Worm (Caenorhabditis elegans) whole organism, L1 larva: ENCODE data around the gene C33A11.2.

ENCODE experiments used
- Y116A8C.19 ChIP-seq: sonication (generic microtip); optimal IDR thresholded peaks from 2 replicates; lab custom pipeline; 2016; ENCODE audit warnings: missing compliant biosample characterization, missing genetic modification characterization, borderline replicate concordance
- alr-1 ChIP-seq: fragments of 200-800 bp; sonication (Bioruptor generic); optimal IDR thresholded peaks from 2 replicates; lab custom pipeline; 2018; ENCODE audit warnings: borderline replicate concordance, mild to moderate bottlenecking, missing genetic modification characterization, missing compliant biosample characterization
- blmp-1 ChIP-seq: fragments of 150-350 bp; optimal IDR thresholded peaks from 2 replicates; lab custom pipeline; 2014; ENCODE audit warnings: missing biosample characterization, missing genetic modification characterization
- ceh-63 ChIP-seq: fragments of 200-800 bp; sonication (Bioruptor generic); optimal IDR thresholded peaks from 2 replicates; lab custom pipeline; 2018; ENCODE audit warnings: mild to moderate bottlenecking, missing genetic modification characterization, missing compliant biosample characterization
- ceh-82 ChIP-seq, 3 experiments: fragments of 150-350 bp in 1 of 3; sonication (generic microtip) in 2 of 3; optimal IDR thresholded peaks; 2 replicates each; lab custom pipeline; 2014 to 2017; ENCODE audit warnings: missing biosample characterization in 3 of 3, missing genetic modification characterization in 3 of 3
- ceh-88 ChIP-seq: fragments of 200-800 bp; sonication (Bioruptor generic); IDR thresholded peaks from 2 replicates; pipeline ENCODE4 v1.3.6; 2022; ENCODE audit warnings: missing genetic modification characterization, missing compliant biosample characterization
- ceh-90 ChIP-seq: sonication (generic microtip); optimal IDR thresholded peaks from 2 replicates; lab custom pipeline; 2016; ENCODE audit warnings: missing genetic modification characterization, missing compliant biosample characterization
- dpl-1 ChIP-seq, 3 experiments: fragments of 150-350 bp in 2 of 3; sonication (generic microtip) in 1 of 3; optimal IDR thresholded peaks; 2 replicates each; lab custom pipeline; 2014 to 2017; ENCODE audit warnings: missing biosample characterization in 3 of 3, missing genetic modification characterization in 3 of 3, missing genetic modification reagents in 3 of 3
- efl-1 ChIP-seq, 4 experiments: fragments of 150-350 bp; optimal IDR thresholded peaks in 3 of 4; peaks in 1 of 4; 1 replicate in 1 of 4; 2 replicates in 3 of 4; lab custom pipeline; 2014; ENCODE audit warnings: missing biosample characterization in 2 of 4, missing genetic modification characterization in 2 of 4, missing genetic modification reagents in 2 of 4
- efl-3 ChIP-seq: fragments of 200-800 bp; sonication (Bioruptor generic); optimal IDR thresholded peaks from 2 replicates; lab custom pipeline; 2018; ENCODE audit warnings: mild to moderate bottlenecking, missing genetic modification characterization, missing compliant biosample characterization
- egl-13 ChIP-seq: sonication (generic microtip); optimal IDR thresholded peaks from 2 replicates; lab custom pipeline; 2016; ENCODE audit warnings: missing genotype, missing genetic modification reagents, missing genetic modification characterization, missing compliant biosample characterization
- egl-27 ChIP-seq, 2 experiments: fragments of 150-350 bp in 1 of 2; sonication (generic microtip); optimal IDR thresholded peaks; 3 replicates each; lab custom pipeline; 2017 to 2018; ENCODE audit warnings: missing biosample characterization in 2 of 2, missing genetic modification characterization in 2 of 2, missing genetic modification reagents in 2 of 2
- elt-3 ChIP-seq, 6 experiments: fragments of 150-350 bp in 1 of 6; sonication (generic microtip); optimal IDR thresholded peaks; 2 replicates each; lab custom pipeline; 2017 to 2018; ENCODE audit warnings: missing biosample characterization in 6 of 6, missing genetic modification characterization in 6 of 6, inconsistent platforms in 1 of 6
- fos-1 ChIP-seq: fragments of 150-350 bp; optimal IDR thresholded peaks from 2 replicates; lab custom pipeline; 2014; ENCODE audit warnings: missing biosample characterization, missing genetic modification characterization
- grh-1 ChIP-seq: fragments of 200-800 bp; sonication (Bioruptor generic); IDR thresholded peaks from 2 replicates; pipeline ENCODE4 v1.3.6; 2022; ENCODE audit warnings: missing genetic modification reagents, missing genetic modification characterization, missing compliant biosample characterization
- isw-1 ChIP-seq: fragments of 200-800 bp; sonication (Bioruptor generic); IDR thresholded peaks from 2 replicates; pipeline ENCODE4 v1.3.6; 2022; ENCODE audit warnings: missing genetic modification characterization, missing compliant biosample characterization
- jun-1 ChIP-seq: fragments of 150-350 bp; optimal IDR thresholded peaks from 2 replicates; lab custom pipeline; 2014; ENCODE audit warnings: missing biosample characterization, missing genetic modification reagents, missing genetic modification characterization
- lin-13 ChIP-seq: fragments of 150-350 bp; optimal IDR thresholded peaks from 2 replicates; lab custom pipeline; 2014; ENCODE audit warnings: missing biosample characterization, missing genetic modification reagents, missing genetic modification characterization
- lin-14 ChIP-seq: fragments of 200-800 bp; sonication (Bioruptor generic); optimal IDR thresholded peaks from 2 replicates; lab custom pipeline; 2018; ENCODE audit warnings: mild to moderate bottlenecking, missing genetic modification characterization, moderate library complexity, missing compliant biosample characterization
- lin-35 ChIP-seq, 2 experiments: fragments of 150-350 bp; optimal IDR thresholded peaks; 2 replicates each; lab custom pipeline; 2014; ENCODE audit warnings: missing biosample characterization in 2 of 2, missing genetic modification characterization in 2 of 2, missing genetic modification reagents in 2 of 2
- lir-3 ChIP-seq: sonication (generic microtip); optimal IDR thresholded peaks from 2 replicates; lab custom pipeline; 2016; ENCODE audit warnings: mild to moderate bottlenecking, missing genetic modification characterization, moderate library complexity, missing compliant biosample characterization; ENCODE audit not compliant: poor library complexity
- lsy-2 ChIP-seq, 2 experiments: fragments of 150-350 bp; optimal IDR thresholded peaks; 2 replicates each; lab custom pipeline; 2014; ENCODE audit warnings: missing biosample characterization in 2 of 2, missing genetic modification characterization in 2 of 2
- mdl-1 ChIP-seq, 2 experiments: fragments of 150-350 bp; optimal IDR thresholded peaks; 2 replicates each; lab custom pipeline; 2014 to 2017; ENCODE audit warnings: missing biosample characterization in 2 of 2, missing genetic modification characterization in 2 of 2, inconsistent platforms in 1 of 2
- mef-2 ChIP-seq: fragments of 150-350 bp; optimal IDR thresholded peaks from 2 replicates; lab custom pipeline; 2014; ENCODE audit warnings: missing biosample characterization, missing genetic modification characterization
- nhr-11 ChIP-seq: fragments of 150-350 bp; optimal IDR thresholded peaks from 2 replicates; lab custom pipeline; 2014; ENCODE audit warnings: missing biosample characterization, missing genetic modification characterization
- nhr-19 ChIP-seq: fragments of 200-800 bp; sonication (Bioruptor generic); conservative IDR thresholded peaks from 2 replicates; pipeline ENCODE4 v1.3.6; 2022; ENCODE audit warnings: missing genetic modification characterization, missing compliant biosample characterization
- nhr-237 ChIP-seq: fragments of 150-350 bp; optimal IDR thresholded peaks from 2 replicates; lab custom pipeline; 2014; ENCODE audit warnings: missing biosample characterization, missing genetic modification characterization
- nhr-28 ChIP-seq: fragments of 150-350 bp; optimal IDR thresholded peaks from 2 replicates; lab custom pipeline; 2014; ENCODE audit warnings: missing biosample characterization, missing genetic modification characterization
- nhr-71 ChIP-seq: sonication (generic microtip); optimal IDR thresholded peaks from 2 replicates; lab custom pipeline; 2016; ENCODE audit warnings: mild to moderate bottlenecking, missing genetic modification characterization, moderate library complexity, missing compliant biosample characterization
- nhr-77 ChIP-seq: fragments of 150-350 bp; optimal IDR thresholded peaks from 2 replicates; lab custom pipeline; 2014; ENCODE audit warnings: missing biosample characterization, missing genetic modification characterization
- nhr-85 ChIP-seq: sonication (generic microtip); peaks from one replicate; lab custom pipeline; 2016; ENCODE audit warnings: missing genetic modification characterization, inconsistent platforms, missing compliant biosample characterization
- pag-3 ChIP-seq: sonication (generic microtip); optimal IDR thresholded peaks from 2 replicates; lab custom pipeline; 2017; ENCODE audit warnings: missing genetic modification characterization, mild to moderate bottlenecking, missing compliant biosample characterization, antibody characterized with exemption, borderline replicate concordance; ENCODE audit not compliant: insufficient read depth
- pax-3 ChIP-seq: fragments of 200-800 bp; sonication (Bioruptor generic); optimal IDR thresholded peaks from 2 replicates; lab custom pipeline; 2018; ENCODE audit warnings: mild to moderate bottlenecking, missing genetic modification characterization, moderate library complexity, missing compliant biosample characterization
- pqm-1 ChIP-seq: sonication (generic microtip); optimal IDR thresholded peaks from 3 replicates; lab custom pipeline; 2017; ENCODE audit warnings: missing biosample characterization, missing genetic modification characterization
- skn-1 ChIP-seq: fragments of 150-350 bp; optimal IDR thresholded peaks from 2 replicates; lab custom pipeline; 2014; ENCODE audit warnings: missing biosample characterization, missing genetic modification characterization
- sptf-1 ChIP-seq: fragments of 150-350 bp; optimal IDR thresholded peaks from 2 replicates; lab custom pipeline; 2014; ENCODE audit warnings: missing biosample characterization, missing genetic modification characterization
- sup-37 ChIP-seq: fragments of 200-800 bp; sonication (Bioruptor generic); optimal IDR thresholded peaks from 2 replicates; lab custom pipeline; 2018; ENCODE audit warnings: mild to moderate bottlenecking, missing genetic modification characterization, missing compliant biosample characterization
- tbx-2 ChIP-seq: sonication (generic microtip); optimal IDR thresholded peaks from 2 replicates; lab custom pipeline; 2016; ENCODE audit warnings: missing genetic modification characterization, missing compliant biosample characterization
- tlp-1 ChIP-seq: fragments of 150-350 bp; optimal IDR thresholded peaks from 2 replicates; lab custom pipeline; 2014; ENCODE audit warnings: missing biosample characterization, missing genetic modification characterization
- unc-130 ChIP-seq: fragments of 150-350 bp; optimal IDR thresholded peaks from 2 replicates; lab custom pipeline; 2017; ENCODE audit warnings: missing biosample characterization, missing genetic modification characterization, inconsistent platforms
- unc-30 ChIP-seq: sonication (generic microtip); optimal IDR thresholded peaks from 2 replicates; lab custom pipeline; 2017; ENCODE audit warnings: missing biosample characterization, missing genetic modification characterization
- vab-15 ChIP-seq: sonication (generic microtip); optimal IDR thresholded peaks from 2 replicates; lab custom pipeline; 2017; ENCODE audit warnings: missing genotype, mild to moderate bottlenecking, missing genetic modification characterization, missing compliant biosample characterization
- zip-4 ChIP-seq: fragments of 200-800 bp; sonication (Bioruptor generic); optimal IDR thresholded peaks from 2 replicates; lab custom pipeline; 2018; ENCODE audit warnings: mild to moderate bottlenecking, missing genetic modification characterization, moderate library complexity, missing compliant biosample characterization
- ztf-11 ChIP-seq, 2 experiments: sonication (generic microtip); optimal IDR thresholded peaks; 2 replicates each; lab custom pipeline; 2016 to 2017; ENCODE audit warnings: missing genetic modification characterization in 2 of 2, missing biosample characterization in 1 of 2, missing compliant biosample characterization in 1 of 2

C33A11.2 gene

DNA sequence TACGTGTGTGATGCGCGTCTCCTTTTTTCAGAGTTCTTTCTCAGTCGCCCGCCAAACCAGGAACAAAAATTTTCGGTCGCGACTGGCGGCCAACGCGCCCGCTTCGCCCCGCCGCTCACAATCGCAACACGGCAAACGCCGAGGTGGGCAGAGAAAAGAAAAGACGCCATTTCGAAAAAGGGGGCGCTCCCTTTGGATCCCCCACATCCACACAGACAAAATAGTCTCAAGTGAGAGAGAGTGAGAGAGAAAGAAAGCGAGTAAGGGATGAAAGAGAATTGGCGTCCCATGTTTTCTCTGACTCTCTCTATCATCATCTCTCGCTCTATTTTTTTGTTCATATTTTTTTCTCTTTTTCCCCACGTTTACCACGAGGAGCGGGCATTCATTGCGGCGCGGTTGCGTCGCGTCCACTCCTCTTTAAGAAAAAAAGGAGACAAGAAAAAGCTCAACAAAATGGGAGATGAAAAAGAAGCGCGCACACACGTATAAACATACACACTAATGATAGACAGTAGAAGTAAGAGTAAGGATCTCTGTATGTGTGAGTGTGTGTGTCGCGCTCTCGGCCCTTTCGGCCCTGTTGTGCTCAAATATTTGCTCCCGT is 11.8 kb upstream of the C33A11.2 start (continued):
- TF ChIP-seq mdl-1 (tag; optimal IDR thresholded peaks at IDR 0.05; lab: Kevin White, UChicago) = peak; percentile 75 to 80
- peak; percentile 86 for TF ChIP-seq lin-13 (GFP tag; lab: Kevin White, UChicago)
- TF ChIP-seq tlp-1 (tag; lab: Kevin White, UChicago) = no peak
- peak; percentile 91 for TF ChIP-seq tbx-2
- TF ChIP-seq nhr-19 (GFP tag; lab: Robert Waterston, UW) = peak; percentile 79
- peak; percentile 99 for TF ChIP-seq lin-14 (GFP tag; lab: Kevin White, UChicago)
- TF ChIP-seq pag-3 (tag; lab: Kevin White, UChicago) = peak; percentile 82
- peak; percentile 57 to 69 for TF ChIP-seq efl-1 (optimal IDR thresholded peaks at IDR 0.05; lab: Kevin White, UChicago)
- peak; percentile 20 to 91 for TF ChIP-seq efl-1 (GFP tag; optimal IDR thresholded peaks at IDR 0.05 in 1 of 2; lab: Kevin White, UChicago)
- TF ChIP-seq sptf-1 (tag; lab: Kevin White, UChicago) = no peak
- peak; percentile 86 for TF ChIP-seq skn-1
- peak; percentile 96 for TF ChIP-seq nhr-71 (tag; lab: Kevin White, UChicago)
- TF ChIP-seq nhr-85 (tag; lab: Kevin White, UChicago) = peak; percentile 86
- peak; percentile 75 for TF ChIP-seq nhr-237 (tag; lab: Kevin White, UChicago)
- TF ChIP-seq egl-13 (tag; lab: Kevin White, UChicago) = peak; percentile 85
- peak; percentile 98 for TF ChIP-seq blmp-1 (tag; lab: Kevin White, UChicago)
- TF ChIP-seq ceh-63 (GFP tag; lab: Kevin White, UChicago) = no peak
- TF ChIP-seq unc-130 = peak; percentile 81
- TF ChIP-seq lir-3 (tag; lab: Kevin White, UChicago) = peak; percentile 74
- peak; percentile 44 for TF ChIP-seq zip-4 (GFP tag; lab: Kevin White, UChicago)
- peak; percentile 81 for TF ChIP-seq pax-3 (tag; lab: Kevin White, UChicago)
- TF ChIP-seq nhr-77 (tag; lab: Kevin White, UChicago) = peak; percentile 88
- peak; percentile 76 to 89 for TF ChIP-seq lsy-2 (tag; optimal IDR thresholded peaks at IDR 0.05; lab: Kevin White, UChicago)
- TF ChIP-seq fos-1 (tag; lab: Kevin White, UChicago) = peak; percentile 70
- peak; percentile 32; the same call in 1 of the 2 replicates for TF ChIP-seq grh-1 (GFP tag; lab: Robert Waterston, UW)
- peak; percentile 60 for TF ChIP-seq mef-2
- TF ChIP-seq dpl-1 (GFP tag; optimal IDR thresholded peaks at IDR 0.05; lab: Kevin White, UChicago) = peak; percentile 11 to 44 (median 28)
- TF ChIP-seq sup-37 (GFP tag; lab: Kevin White, UChicago) = no peak
- TF ChIP-seq lin-35 (GFP tag; optimal IDR thresholded peaks at IDR 0.05; lab: Kevin White, UChicago) = peak; percentile 58 to 68
- TF ChIP-seq ztf-11 (tag; optimal IDR thresholded peaks at IDR 0.05; lab: Kevin White, UChicago) = no peak
- peak; percentile 91 for TF ChIP-seq jun-1 (tag; lab: Kevin White, UChicago)
- TF ChIP-seq elt-3 (tag; optimal IDR thresholded peaks at IDR 0.05; lab: Kevin White, UChicago) = peak in 2 of 6 experiments; percentile 35 to 64
- TF ChIP-seq ceh-82 (tag; optimal IDR thresholded peaks at IDR 0.05; lab: Kevin White, UChicago) = peak; percentile 61 to 82 (median 78)
- peak; percentile 62 for TF ChIP-seq ceh-88
- no peak for TF ChIP-seq alr-1 (tag; lab: Kevin White, UChicago)
- peak; percentile 21 to 87 for TF ChIP-seq egl-27 (tag; optimal IDR thresholded peaks at IDR 0.05; lab: Kevin White, UChicago)
- no peak for TF ChIP-seq efl-3 (GFP tag; lab: Kevin White, UChicago)
- TF ChIP-seq Y116A8C.19 (tag; lab: Kevin White, UChicago) = no peak
- TF ChIP-seq ceh-90 (tag; lab: Kevin White, UChicago) = peak; percentile 1
- TF ChIP-seq unc-30 = no peak
- TF ChIP-seq vab-15 (tag; lab: Kevin White, UChicago) = no peak
- TF ChIP-seq nhr-11 (tag; lab: Kevin White, UChicago) = peak; percentile 41
- no peak for TF ChIP-seq pqm-1 (tag; lab: Kevin White, UChicago)
- no peak for TF ChIP-seq nhr-28 (tag; lab: Kevin White, UChicago)
- peak; percentile 70 for TF ChIP-seq isw-1 (GFP tag; lab: Robert Waterston, UW)
